Worm (Caenorhabditis elegans): Measurements from ENCODE around the gene T18D3.5.
A peak's percentile ranks its signal among the peaks of the same experiment; 100 is the strongest.

DNA sequence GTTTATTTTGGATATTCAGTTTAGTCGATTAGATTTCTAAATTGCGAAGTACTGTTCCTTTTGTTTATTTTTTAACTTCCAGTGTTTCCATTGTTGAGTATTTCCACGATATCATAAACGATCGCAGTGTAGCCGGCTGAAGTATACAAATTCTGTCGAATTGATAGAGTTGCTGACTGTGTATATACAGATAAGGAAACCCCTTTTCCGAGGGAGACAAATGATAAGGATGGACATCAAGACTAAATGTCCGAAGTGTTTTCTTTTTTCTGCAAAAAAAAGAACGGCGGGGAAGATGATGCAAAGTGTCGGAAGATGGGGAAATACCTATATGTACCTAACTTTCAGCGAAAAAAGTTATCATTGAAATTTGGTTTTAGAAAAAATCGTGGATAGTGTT, 17.0 kb upstream of the T18D3.5 start:
- TF ChIP-seq Y105C5A.15 (GFP tag; IDR thresholded peaks at IDR 0.05) = no peak
- TF ChIP-seq unc-62 (GFP tag; optimal IDR thresholded peaks at IDR 0.05 in 1 of 2) = no peak
- no peak for TF ChIP-seq unc-62 (tag; optimal IDR thresholded peaks at IDR 0.05)
- no peak for TF ChIP-seq snpc-4 (tag; optimal IDR thresholded peaks at IDR 0.05)
- peak; percentile 75 for TF ChIP-seq nhr-28 (tag; optimal IDR thresholded peaks at IDR 0.05)
- TF ChIP-seq lir-3 (tag; optimal IDR thresholded peaks at IDR 0.05) = no peak
- TF ChIP-seq hif-1 (tag; optimal IDR thresholded peaks at IDR 0.05) = no peak
- TF ChIP-seq egl-27 (tag; optimal IDR thresholded peaks at IDR 0.05) = no peak
- no peak for TF ChIP-seq aly-2 (tag; optimal IDR thresholded peaks at IDR 0.05)
- no peak for TF ChIP-seq hlh-30 (tag; optimal IDR thresholded peaks at IDR 0.05; ENCODE audit: insufficient read depth)
- no peak for TF ChIP-seq nhr-41 (GFP tag; IDR thresholded peaks at IDR 0.05)
- TF ChIP-seq dpl-1 (GFP tag; optimal IDR thresholded peaks at IDR 0.05) = no peak
- TF ChIP-seq lsy-2 (tag; optimal IDR thresholded peaks at IDR 0.05) = no peak
